Worm (Caenorhabditis elegans) whole organism, L4/young adult: ENCODE measurements around the gene dcap-2.

Experiments
- W03F9.2 ChIP-seq: fragments of 150-350 bp; optimal IDR thresholded peaks from 2 replicates; lab custom pipeline; 2014; ENCODE audit warnings: missing biosample characterization, missing genetic modification characterization
- dao-5 ChIP-seq: sonication (generic microtip); optimal IDR thresholded peaks from 2 replicates; lab custom pipeline; 2016; ENCODE audit warnings: missing genotype, missing genetic modification characterization, moderate library complexity, missing compliant biosample characterization
- him-1 ChIP-seq: sonication (generic microtip); optimal IDR thresholded peaks from 2 replicates; lab custom pipeline; 2016; ENCODE audit warnings: missing genotype, missing genetic modification reagents, missing genetic modification characterization, missing compliant biosample characterization

The dcap-2 gene

ce11 chrIV:13508924-13509323, 12.7 kb downstream of the dcap-2 start, which contains the start of gene afmd-2:
Gene afmd-2, plus strand, starts transcription at chrIV:13509224.
- TF ChIP-seq W03F9.2 (no peak), him-1 (tag; lab: Kevin White, UChicago) (no peak), dao-5 (no peak)

ce11 chrIV:13505662-13506061, 16.0 kb downstream of the dcap-2 start, which contains the start of gene nlp-17:
Gene nlp-17, minus strand, starts transcription at chrIV:13505762.
- TF ChIP-seq W03F9.2 (no peak), him-1 (tag; lab: Kevin White, UChicago) (no peak), dao-5 (no peak)

ce11 chrIV:13505144-13505543, 16.5 kb downstream of the dcap-2 start, which contains the start of gene seld-1:
Gene seld-1, plus strand, starts transcription at chrIV:13505444.
- no peak for TF ChIP-seq him-1 (tag; lab: Kevin White, UChicago)
- TF ChIP-seq dao-5: no peak

- TF ChIP-seq dao-5 (no peak), W03F9.2 (no peak)
These were observed 18.8 kb downstream of the dcap-2 start, which contains the start of gene tbc-9 for ce11 chrIV:13502806-13503363. Gene tbc-9, minus strand, starts transcription at chrIV:13502856.

ce11 chrIV:13493719-13494118, 28.0 kb downstream of the dcap-2 start:
- TF ChIP-seq him-1 (tag; lab: Kevin White, UChicago) (no peak), W03F9.2 (no peak), dao-5 (no peak)

ce11 chrIV:13492271-13492670, 29.4 kb downstream of the dcap-2 start, which contains the start of gene Y45F10A.7:
Gene Y45F10A.7, plus strand, starts transcription at chrIV:13492571.
- TF ChIP-seq him-1 (tag; lab: Kevin White, UChicago) (no peak), dao-5 (no peak), W03F9.2 (no peak)

ce11 chrIV:13487596-13487995, 34.1 kb downstream of the dcap-2 start:
- TF ChIP-seq him-1 (tag; lab: Kevin White, UChicago) (no peak), W03F9.2 (no peak), dao-5 (no peak)

- TF ChIP-seq W03F9.2 (no peak), dao-5 (no peak), him-1 (tag; lab: Kevin White, UChicago) (no peak)
These were observed 34.7 kb downstream of the dcap-2 start for ce11 chrIV:13487019-13487418.

ce11 chrIV:13483596-13483995, 38.1 kb downstream of the dcap-2 start:
- no peak for TF ChIP-seq W03F9.2
- TF ChIP-seq him-1 (tag; lab: Kevin White, UChicago): no peak
- TF ChIP-seq dao-5: no peak

ce11 chrIV:13482469-13482868, 39.2 kb downstream of the dcap-2 start, which contains the start of gene Y38H8A.1:
Gene Y38H8A.1, plus strand, starts transcription at chrIV:13482769.
- TF ChIP-seq dao-5 (no peak), W03F9.2 (no peak), him-1 (tag; lab: Kevin White, UChicago) (no peak)

ce11 chrIV:13474132-13474531, 47.5 kb downstream of the dcap-2 start, which contains the start of gene Y38H8A.2:
Gene Y38H8A.2, plus strand, starts transcription at chrIV:13474432.
- TF ChIP-seq W03F9.2 (no peak), him-1 (tag; lab: Kevin White, UChicago) (no peak), dao-5 (no peak)

ce11 chrIV:13472011-13472410, 49.7 kb downstream of the dcap-2 start, which contains the start of the genes ttbk-8.1 and Y38H8A.4:
Gene ttbk-8.1, plus strand, starts transcription at chrIV:13472311.
Gene Y38H8A.4, minus strand, starts transcription at chrIV:13472376.
- TF ChIP-seq W03F9.2 (no peak), him-1 (tag; lab: Kevin White, UChicago) (no peak), dao-5 (no peak)

ce11 chrIV:13465797-13466196, 55.9 kb downstream of the dcap-2 start, which contains the start of gene fezf-1:
Gene fezf-1, plus strand, starts transcription at chrIV:13466097.
- no peak for TF ChIP-seq W03F9.2
- no peak for TF ChIP-seq dao-5
- TF ChIP-seq him-1 (tag; lab: Kevin White, UChicago): no peak
